Worm (Caenorhabditis elegans) whole organism, young adult: ENCODE results near the gene M03C11.6.

Experiments used
- Y53G8AR.9 ChIP-seq: fragments of 200-800 bp; sonication (Bioruptor generic); conservative IDR thresholded peaks from 2 replicates; pipeline ENCODE4 v1.3.6; 2022; ENCODE audit warnings: missing genetic modification reagents, missing genetic modification characterization, missing compliant biosample characterization
- dox-1 ChIP-seq: fragments of 200-800 bp; sonication (Bioruptor generic); IDR thresholded peaks from 2 replicates; pipeline ENCODE4 v1.3.6; 2022; ENCODE audit warnings: missing genetic modification reagents, missing genetic modification characterization, missing compliant biosample characterization
- him-1 ChIP-seq: sonication (generic microtip); optimal IDR thresholded peaks from 2 replicates; lab custom pipeline; 2016; ENCODE audit warnings: missing genotype, missing genetic modification reagents, missing genetic modification characterization, missing compliant biosample characterization
- mxl-1 ChIP-seq: sonication (generic microtip); optimal IDR thresholded peaks from 2 replicates; lab custom pipeline; 2016; ENCODE audit warnings: missing genetic modification characterization, missing compliant biosample characterization
- unc-130 ChIP-seq: sonication (generic microtip); optimal IDR thresholded peaks from 2 replicates; lab custom pipeline; 2016; ENCODE audit warnings: missing genetic modification reagents, missing genetic modification characterization, missing compliant biosample characterization

ce11 chrIII:10421680-10422079 is 2.1 kb downstream of the M03C11.6 start:
- TF ChIP-seq Y53G8AR.9 (GFP tag; lab: Robert Waterston, UW): no peak
- no peak for TF ChIP-seq mxl-1 (tag; lab: Kevin White, UChicago)
- peak; percentile 93 for TF ChIP-seq him-1 (tag; lab: Kevin White, UChicago)
- TF ChIP-seq dox-1 (GFP tag; lab: Robert Waterston, UW): no peak
- no peak for TF ChIP-seq unc-130 (GFP tag; lab: Kevin White, UChicago)
